Fruit fly (Drosophila melanogaster) whole organism, embryonic: ENCODE measurements around the gene Syx1A.

Source experiments
- Bgb ChIP-seq: fragments of 200-800 bp; sonication (Bioruptor generic); IDR thresholded peaks from 2 replicates; pipeline ENCODE4 v1.3.6; 2022; ENCODE audit warnings: missing biosample characterization, missing genetic modification characterization; ENCODE audit not compliant: partially characterized antibody
- C15 ChIP-seq: fragments of 200-800 bp; sonication (Bioruptor generic); IDR thresholded peaks from 3 replicates; pipeline ENCODE4 v1.3.6; 2022; ENCODE audit warnings: missing biosample characterization, missing genetic modification characterization
- CG10431 ChIP-seq: fragments of 200-800 bp; sonication (Bioruptor generic); optimal IDR thresholded peaks from 3 replicates; lab custom pipeline; 2018; ENCODE audit warnings: missing biosample characterization, mild to moderate bottlenecking, missing genetic modification characterization
- CG11085 ChIP-seq: fragments of 200-800 bp; sonication (Bioruptor generic); IDR thresholded peaks from 2 replicates; pipeline ENCODE4 v1.3.6; 2022; ENCODE audit warnings: missing biosample characterization, missing genetic modification characterization
- CG12155 ChIP-seq: fragments of 200-800 bp; sonication (Bioruptor generic); optimal IDR thresholded peaks from 3 replicates; lab custom pipeline; 2016; ENCODE audit warnings: missing biosample characterization, missing genetic modification characterization
- CG12659 ChIP-seq: fragments of 200-800 bp; sonication (Bioruptor generic); optimal IDR thresholded peaks from 3 replicates; lab custom pipeline; 2017; ENCODE audit warnings: mild to moderate bottlenecking, missing biosample characterization, missing genetic modification reagents, missing genetic modification characterization
- CG13287 ChIP-seq: fragments of 200-800 bp; sonication (Bioruptor generic); IDR thresholded peaks from 2 replicates; pipeline ENCODE4 v1.3.6; 2022; ENCODE audit warnings: missing biosample characterization, missing genetic modification characterization; ENCODE audit not compliant: partially characterized antibody
- CG14441 ChIP-seq: fragments of 200-800 bp; sonication (Bioruptor generic); IDR thresholded peaks from 2 replicates; pipeline ENCODE4 v1.3.6; 2022; ENCODE audit warnings: missing biosample characterization, missing genetic modification characterization
- CG14710 ChIP-seq: fragments of 200-800 bp; sonication (Bioruptor generic); optimal IDR thresholded peaks from 3 replicates; lab custom pipeline; 2019; ENCODE audit warnings: missing biosample characterization, mild to moderate bottlenecking, missing genetic modification characterization, moderate library complexity
- CG14860 ChIP-seq: fragments of 200-800 bp; sonication (Bioruptor generic); IDR thresholded peaks from 3 replicates; pipeline ENCODE4 v1.3.6; 2022; ENCODE audit warnings: missing biosample characterization, missing genetic modification characterization; ENCODE audit not compliant: partially characterized antibody
- CG15696 ChIP-seq: fragments of 200-800 bp; sonication (Bioruptor generic); optimal IDR thresholded peaks from 2 replicates; lab custom pipeline; 2019; ENCODE audit warnings: missing biosample characterization, mild to moderate bottlenecking, missing genetic modification characterization, moderate library complexity
- CG1603 ChIP-seq: fragments of 200-800 bp; sonication (Bioruptor generic); optimal IDR thresholded peaks from 2 replicates; lab custom pipeline; 2019; ENCODE audit warnings: missing biosample characterization, mild to moderate bottlenecking, missing genetic modification characterization, moderate library complexity
- CG2129 ChIP-seq: fragments of 200-800 bp; sonication (Bioruptor generic); IDR thresholded peaks from 2 replicates; pipeline ENCODE4 v1.3.6; 2022; ENCODE audit warnings: missing biosample characterization, missing genetic modification characterization; ENCODE audit not compliant: partially characterized antibody
- CG30403 ChIP-seq: fragments of 200-800 bp; sonication (Bioruptor generic); optimal IDR thresholded peaks from 3 replicates; lab custom pipeline; 2016; ENCODE audit warnings: missing biosample characterization, missing genetic modification characterization
- CG32532 ChIP-seq: fragments of 200-800 bp; sonication (Bioruptor generic); IDR thresholded peaks from 2 replicates; pipeline ENCODE4 v1.3.6; 2022; ENCODE audit warnings: missing biosample characterization, missing genetic modification characterization
- CG32772 ChIP-seq: fragments of 200-800 bp; sonication (Bioruptor generic); IDR thresholded peaks from 2 replicates; pipeline ENCODE4 v1.3.6; 2022; ENCODE audit warnings: missing biosample characterization, missing genetic modification characterization
- CG3995 ChIP-seq: fragments of 200-800 bp; sonication (Bioruptor generic); optimal IDR thresholded peaks from 3 replicates; lab custom pipeline; 2016; ENCODE audit warnings: missing biosample characterization, missing genetic modification characterization
- CG4424 ChIP-seq: fragments of 200-800 bp; sonication (Bioruptor generic); optimal IDR thresholded peaks from 3 replicates; lab custom pipeline; 2016; ENCODE audit warnings: missing biosample characterization, missing genetic modification characterization
- CG5245 ChIP-seq: fragments of 200-800 bp; sonication (Bioruptor generic); optimal IDR thresholded peaks from 3 replicates; lab custom pipeline; 2016; ENCODE audit warnings: missing biosample characterization, missing genetic modification characterization
- CG6791 ChIP-seq: fragments of 200-800 bp; sonication (Bioruptor generic); IDR thresholded peaks from 3 replicates; pipeline ENCODE4 v1.3.6; 2022; ENCODE audit warnings: missing biosample characterization, missing genetic modification characterization; ENCODE audit not compliant: partially characterized antibody
- CG7987 ChIP-seq: fragments of 200-800 bp; sonication (Bioruptor generic); optimal IDR thresholded peaks from 2 replicates; lab custom pipeline; 2018; ENCODE audit warnings: missing biosample characterization, mild to moderate bottlenecking, missing genetic modification characterization, moderate library complexity
- CG8924 ChIP-seq: fragments of 200-800 bp; optimal IDR thresholded peaks from 3 replicates; lab custom pipeline; 2019; ENCODE audit warnings: missing biosample characterization, mild to moderate bottlenecking, missing genetic modification characterization, moderate library complexity
- CoRest ChIP-seq: fragments of 200-800 bp; sonication (Bioruptor generic); optimal IDR thresholded peaks from 3 replicates; lab custom pipeline; 2018; ENCODE audit warnings: missing biosample characterization, mild to moderate bottlenecking, missing genetic modification characterization, moderate library complexity
- CrebB ChIP-seq: fragments of 200-800 bp; sonication (Bioruptor generic); optimal IDR thresholded peaks from 3 replicates; lab custom pipeline; 2018; ENCODE audit warnings: missing biosample characterization, mild to moderate bottlenecking, missing genetic modification characterization
- E2f2 ChIP-seq: fragments of 200-800 bp; sonication (Bioruptor generic); IDR thresholded peaks from 2 replicates; pipeline ENCODE4 v1.3.6; 2022; ENCODE audit warnings: missing biosample characterization, missing genetic modification characterization
- ERR ChIP-seq: fragments of 200-800 bp; sonication (Bioruptor generic); optimal IDR thresholded peaks from 2 replicates; lab custom pipeline; 2016; ENCODE audit warnings: missing biosample characterization, missing genetic modification characterization
- Fer1 ChIP-seq: fragments of 200-800 bp; sonication (Bioruptor generic); optimal IDR thresholded peaks from 2 replicates; lab custom pipeline; 2017; ENCODE audit warnings: missing biosample characterization, mild to moderate bottlenecking, missing genetic modification characterization
- MBD-R2 ChIP-seq: fragments of 200-800 bp; sonication (Bioruptor generic); IDR thresholded peaks from 2 replicates; pipeline ENCODE4 v1.3.6; 2022; ENCODE audit warnings: missing biosample characterization, missing genetic modification characterization
- Mad ChIP-seq: fragments of 200-800 bp; sonication (Bioruptor generic); optimal IDR thresholded peaks from 2 replicates; lab custom pipeline; 2016; ENCODE audit warnings: missing biosample characterization, missing genetic modification characterization
- Nf-YC ChIP-seq: fragments of 200-800 bp; optimal IDR thresholded peaks from 3 replicates; lab custom pipeline; 2019; ENCODE audit warnings: missing biosample characterization, mild to moderate bottlenecking, missing genetic modification characterization, moderate library complexity
- Opbp ChIP-seq: fragments of 200-800 bp; sonication (Bioruptor generic); IDR thresholded peaks from 3 replicates; pipeline ENCODE4 v1.3.6; 2022; ENCODE audit warnings: missing biosample characterization, missing genetic modification characterization; ENCODE audit not compliant: partially characterized antibody
- Rfx ChIP-seq: fragments of 200-800 bp; sonication (Bioruptor generic); IDR thresholded peaks from 2 replicates; pipeline ENCODE4 v1.3.6; 2022; ENCODE audit warnings: missing biosample characterization, missing genetic modification characterization
- Xrp1 ChIP-seq: fragments of 200-800 bp; sonication (Bioruptor generic); IDR thresholded peaks from 2 replicates; pipeline ENCODE4 v1.3.6; 2022; ENCODE audit warnings: missing biosample characterization, missing genetic modification characterization
- ato ChIP-seq: fragments of 200-800 bp; sonication (Bioruptor generic); IDR thresholded peaks from 2 replicates; pipeline ENCODE4 v1.3.6; 2022; ENCODE audit warnings: missing biosample characterization, missing genetic modification characterization; ENCODE audit not compliant: partially characterized antibody
- chn ChIP-seq: fragments of 200-800 bp; sonication (Bioruptor generic); optimal IDR thresholded peaks from 2 replicates; lab custom pipeline; 2016; ENCODE audit warnings: missing biosample characterization, missing genetic modification characterization
- ems ChIP-seq: fragments of 200-800 bp; sonication (Bioruptor generic); optimal IDR thresholded peaks from 3 replicates; lab custom pipeline; 2016; ENCODE audit warnings: missing biosample characterization, missing genetic modification characterization
- ftz-f1 ChIP-seq: fragments of 200-800 bp; sonication (Bioruptor generic); optimal IDR thresholded peaks from 2 replicates; lab custom pipeline; 2016; ENCODE audit warnings: missing biosample characterization, missing genetic modification characterization
- gcm ChIP-seq: fragments of 200-800 bp; sonication (Bioruptor generic); optimal IDR thresholded peaks from 2 replicates; lab custom pipeline; 2019; ENCODE audit warnings: missing biosample characterization, mild to moderate bottlenecking, missing genetic modification characterization, moderate library complexity
- jumu ChIP-seq: fragments of 200-800 bp; sonication (Bioruptor generic); optimal IDR thresholded peaks from 3 replicates; lab custom pipeline; 2016; ENCODE audit warnings: missing biosample characterization, missing genetic modification characterization
- lbe ChIP-seq: fragments of 200-800 bp; sonication (Bioruptor generic); optimal IDR thresholded peaks from 2 replicates; lab custom pipeline; 2016; ENCODE audit warnings: missing biosample characterization, mild to moderate bottlenecking, missing genetic modification characterization
- lola ChIP-seq, 3 experiments: fragments of >200 bp in 2 of 3; fragments of 200-800 bp in 1 of 3; sonication (Bioruptor generic) in 1 of 3; optimal IDR thresholded peaks; 2 replicates each; lab custom pipeline; 2017 to 2019; ENCODE audit warnings: missing biosample characterization in 3 of 3, missing genetic modification characterization in 3 of 3, mild to moderate bottlenecking in 1 of 3, moderate library complexity in 1 of 3
- mam ChIP-seq: fragments of 200-800 bp; sonication (Bioruptor generic); optimal IDR thresholded peaks from 3 replicates; lab custom pipeline; 2016; ENCODE audit warnings: missing biosample characterization, missing genetic modification characterization
- nom ChIP-seq: fragments of 200-800 bp; sonication (Bioruptor generic); optimal IDR thresholded peaks from 2 replicates; lab custom pipeline; 2017; ENCODE audit warnings: missing biosample characterization, missing genetic modification characterization, mild to moderate bottlenecking, moderate library complexity, missing genetic modification reagents
- otp ChIP-seq: fragments of 200-800 bp; sonication (Bioruptor generic); IDR thresholded peaks from 3 replicates; pipeline ENCODE4, ENCODE4 v1.3.6; 2022; ENCODE audit warnings: missing biosample characterization, missing genetic modification characterization
- pan ChIP-seq, 4 experiments: fragments of >200 bp in 3 of 4; fragments of 200-800 bp in 1 of 4; sonication (Bioruptor generic) in 1 of 4; optimal IDR thresholded peaks in 3 of 4; IDR thresholded peaks in 1 of 4; 2 replicates each; pipeline versions ENCODE4 v1.3.6 to Lab custom; 2017 to 2022; ENCODE audit warnings: missing biosample characterization in 2 of 4, missing genetic modification characterization in 2 of 4, mixed read lengths in 1 of 4
- pho ChIP-seq: fragments of 200-800 bp; sonication (Bioruptor generic); optimal IDR thresholded peaks from 2 replicates; lab custom pipeline; 2016; ENCODE audit warnings: missing biosample characterization, missing genetic modification characterization
- shn ChIP-seq: fragments of 200-800 bp; sonication (Bioruptor generic); optimal IDR thresholded peaks from 3 replicates; lab custom pipeline; 2016; ENCODE audit warnings: missing biosample characterization, missing genetic modification characterization
- trem ChIP-seq: fragments of 200-800 bp; optimal IDR thresholded peaks from 3 replicates; lab custom pipeline; 2019; ENCODE audit warnings: missing biosample characterization, mild to moderate bottlenecking, missing genetic modification characterization, moderate library complexity
- zfh1 ChIP-seq: fragments of 200-800 bp; sonication (Bioruptor generic); IDR thresholded peaks from 3 replicates; pipeline ENCODE4 v1.3.6; 2022; ENCODE audit warnings: missing biosample characterization, missing genetic modification characterization

Syx1A gene

DNA sequence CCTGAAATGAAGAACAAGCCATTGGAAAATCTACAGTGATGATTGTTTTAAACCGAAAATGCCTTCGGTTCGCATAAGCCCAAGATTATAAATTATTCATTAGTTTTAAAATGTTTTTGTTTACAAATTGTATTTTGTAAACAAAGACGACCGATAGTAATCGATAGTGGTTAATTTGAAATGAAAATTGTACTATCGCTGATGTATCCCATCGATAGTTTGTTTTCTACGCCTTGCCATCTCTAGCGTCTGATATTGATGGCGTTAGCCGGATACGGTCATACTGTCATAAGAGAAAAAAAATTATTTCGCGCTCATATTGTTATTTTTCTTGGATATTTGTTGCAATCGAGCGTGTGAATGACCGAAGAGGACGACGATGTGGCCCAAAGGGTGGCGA, 47.5 kb downstream of the Syx1A start, which contains the start of gene SMC1 (continued):
- TF ChIP-seq ftz-f1 (GFP tag; lab: Kevin White, UChicago) (peak; percentile 12), CG7987 (GFP tag; lab: Kevin White, UChicago) (peak; percentile 0), Fer1 (peak; percentile 51), Bgb (GFP tag; lab: Robert Waterston, UW) (peak; percentile 100), Opbp (GFP tag; lab: Robert Waterston, UW) (peak; percentile 100), CG1603 (tag; lab: Kevin White, UChicago) (peak; percentile 81), shn (GFP tag; lab: Kevin White, UChicago) (peak; percentile 35), gcm (GFP tag; lab: Kevin White, UChicago) (no peak), CoRest (tag; lab: Kevin White, UChicago) (peak; percentile 46), CG30403 (GFP tag; lab: Kevin White, UChicago) (peak; percentile 54), pho (GFP tag; lab: Kevin White, UChicago) (peak; percentile 64), ato (GFP tag; lab: Robert Waterston, UW) (peak; percentile 99), CG14710 (peak; percentile 68), mam (GFP tag; lab: Kevin White, UChicago) (peak; percentile 68), CG12659 (GFP tag; lab: Kevin White, UChicago) (peak; percentile 83), ems (GFP tag; lab: Kevin White, UChicago) (peak; percentile 23), MBD-R2 (GFP tag; lab: Robert Waterston, UW) (peak; percentile 96), ERR (peak; percentile 92), Mad (peak; percentile 23), CG14860 (GFP tag; lab: Robert Waterston, UW) (peak; percentile 99), CG2129 (peak; percentile 98), CG32772 (no peak), CG13287 (GFP tag; lab: Robert Waterston, UW) (peak; percentile 100), lola (GFP tag; optimal IDR thresholded peaks at IDR 0.05; lab: Kevin White, UChicago) (no peak), CG12155 (GFP tag; lab: Kevin White, UChicago) (peak; percentile 13), jumu (peak; percentile 64), Nf-YC (tag; lab: Kevin White, UChicago) (peak; percentile 66), CG3995 (GFP tag; lab: Kevin White, UChicago) (peak; percentile 54), CG5245 (no peak), CG8924 (peak; percentile 55), CG11085 (GFP tag; lab: Robert Waterston, UW) (no peak), CG6791 (GFP tag; lab: Robert Waterston, UW) (peak; percentile 100), CrebB (tag; lab: Kevin White, UChicago) (peak; percentile 24), CG14441 (GFP tag; lab: Robert Waterston, UW) (no peak), zfh1 (GFP tag; lab: Robert Waterston, UW) (no peak), otp (GFP tag; lab: Robert Waterston, UW) (no peak), E2f2 (GFP tag; lab: Robert Waterston, UW) (peak; percentile 81), trem (peak; percentile 88), Rfx (peak; percentile 77; the same call in 1 of the 2 replicates), Xrp1 (GFP tag; lab: Robert Waterston, UW) (peak; percentile 31; the same call in 1 of the 2 replicates), CG10431 (GFP tag; lab: Kevin White, UChicago) (no peak), CG15696 (tag; lab: Kevin White, UChicago) (peak; percentile 23), C15 (GFP tag; lab: Robert Waterston, UW) (0 out of 3 replicates have a peak, but pooled peaks have one; percentile 28), nom (GFP tag; lab: Kevin White, UChicago) (peak; percentile 6), pan (optimal IDR thresholded peaks at IDR 0.05; lab: Kevin White, UChicago) (no peak), pan (GFP tag; optimal IDR thresholded peaks at IDR 0.05 in 1 of 2, IDR thresholded peaks at IDR 0.05 in 1 of 2) (peak in 1 of 2 experiments; percentile 44), chn (GFP tag; lab: Kevin White, UChicago) (peak; percentile 10), lbe (GFP tag; lab: Kevin White, UChicago) (peak; percentile 76), CG4424 (GFP tag; lab: Kevin White, UChicago) (peak; percentile 31), CG32532 (peak; percentile 67)
